Worm (Caenorhabditis elegans): ENCODE results near the gene clec-164.

- TF ChIP-seq flh-1 (GFP tag; optimal IDR thresholded peaks at IDR 0.05) (no peak), unc-62 (GFP tag; optimal IDR thresholded peaks at IDR 0.05) (no peak), pha-4 (tag; optimal IDR thresholded peaks at IDR 0.05) (no peak)
Observed at ce11 chrIV:746333-746732, 29.9 kb downstream of the clec-164 start.

Data from whole organism, mixed stage, embryonic.